Worm (Caenorhabditis elegans) whole organism, L2 larva: ENCODE results near the gene Y69E1A.1.

Source experiments
- lin-39 ChIP-seq: fragments of 150-350 bp; optimal IDR thresholded peaks from 2 replicates; lab custom pipeline; 2014; ENCODE audit warnings: missing biosample characterization, missing genetic modification reagents, missing genetic modification characterization
- mab-5 ChIP-seq: fragments of 150-350 bp; optimal IDR thresholded peaks from 2 replicates; lab custom pipeline; 2014; ENCODE audit warnings: missing biosample characterization, missing genetic modification characterization
- nhr-11 ChIP-seq: fragments of 150-350 bp; optimal IDR thresholded peaks from 2 replicates; lab custom pipeline; 2014; ENCODE audit warnings: missing biosample characterization, missing genetic modification characterization

DNA sequence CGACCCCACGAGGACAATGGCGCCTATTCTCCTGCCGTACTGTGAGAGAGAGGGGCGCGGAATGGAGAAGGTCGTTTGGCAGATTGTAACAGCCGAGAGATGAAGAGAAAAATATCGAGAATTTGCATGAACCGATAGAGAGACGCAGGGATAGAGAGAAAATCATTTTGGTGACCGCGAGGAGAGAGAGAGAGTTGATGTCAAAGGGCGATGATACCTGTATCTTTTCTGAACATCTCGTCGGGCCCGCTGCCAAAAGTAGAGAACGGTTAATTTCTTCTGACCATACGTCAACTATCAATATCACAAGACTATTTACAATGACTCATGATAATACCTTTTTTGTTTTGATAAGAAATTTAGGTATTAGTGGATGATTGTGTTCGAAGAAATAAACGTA is 27.3 kb upstream of the Y69E1A.1 start:
- TF ChIP-seq mab-5 (no peak), lin-39 (tag; lab: Kevin White, UChicago) (no peak), nhr-11 (no peak)
